Worm (Caenorhabditis elegans): ENCODE measurements around the gene nspe-4.

The nspe-4 gene

ce11 chrII:12606900-12607299, 5.4 kb upstream of the nspe-4 start, which contains the start of gene Y38E10A.8:
Gene Y38E10A.8, plus strand, starts transcription at chrII:12607200.
- TF ChIP-seq lin-39 (tag; optimal IDR thresholded peaks at IDR 0.05) (no peak), dpl-1 (GFP tag; optimal IDR thresholded peaks at IDR 0.05) (no peak), dsc-1 (tag; optimal IDR thresholded peaks at IDR 0.05) (peak; percentile 19)

ce11 chrII:12608653-12609052, 3.7 kb upstream of the nspe-4 start, which contains the start of gene Y38E10A.9:
Gene Y38E10A.9, plus strand, starts transcription at chrII:12608953.
- TF ChIP-seq pqm-1 (tag; optimal IDR thresholded peaks at IDR 0.05) (no peak), lin-14 (GFP tag; optimal IDR thresholded peaks at IDR 0.05) (no peak), lin-35 (GFP tag; optimal IDR thresholded peaks at IDR 0.05) (no peak), rnt-1 (tag; optimal IDR thresholded peaks at IDR 0.05) (no peak), C16A3.4 (tag; optimal IDR thresholded peaks at IDR 0.05) (no peak), fkh-4 (tag; optimal IDR thresholded peaks at IDR 0.05; ENCODE audit: borderline replicate concordance) (no peak), lsy-2 (tag; optimal IDR thresholded peaks at IDR 0.05) (no peak)

ce11 chrII:12615413-12615812, 3.1 kb downstream of the nspe-4 start:
- TF ChIP-seq egl-13 (tag; optimal IDR thresholded peaks at IDR 0.05) (no peak), ceh-8 (GFP tag; optimal IDR thresholded peaks at IDR 0.05) (no peak), hpl-2 (GFP tag; optimal IDR thresholded peaks at IDR 0.05) (no peak), snu-23 (GFP tag; optimal IDR thresholded peaks at IDR 0.05) (peak; percentile 32), sox-4 (tag; optimal IDR thresholded peaks at IDR 0.05) (no peak), mef-2 (tag; optimal IDR thresholded peaks at IDR 0.05) (no peak), pqm-1 (tag; optimal IDR thresholded peaks at IDR 0.05) (no peak), unc-130 (tag; optimal IDR thresholded peaks at IDR 0.05) (no peak), snpc-4 (tag; optimal IDR thresholded peaks at IDR 0.05) (no peak), efl-3 (GFP tag; optimal IDR thresholded peaks at IDR 0.05) (no peak), pag-3 (tag; optimal IDR thresholded peaks at IDR 0.05; ENCODE audit: borderline replicate concordance, insufficient read depth) (no peak), C16A3.4 (tag; optimal IDR thresholded peaks at IDR 0.05) (no peak), lin-39 (tag; optimal IDR thresholded peaks at IDR 0.05) (no peak), lin-35 (GFP tag; optimal IDR thresholded peaks at IDR 0.05) (peak in 1 of 2 experiments; percentile 36), alr-1 (tag; optimal IDR thresholded peaks at IDR 0.05; ENCODE audit: borderline replicate concordance) (no peak), ceh-88 (GFP tag; IDR thresholded peaks at IDR 0.05) (no peak), ceh-63 (GFP tag; optimal IDR thresholded peaks at IDR 0.05) (no peak), fos-1 (tag; optimal IDR thresholded peaks at IDR 0.05) (no peak), pax-3 (tag; optimal IDR thresholded peaks at IDR 0.05) (no peak), unc-86 (tag; optimal IDR thresholded peaks at IDR 0.05) (no peak), elt-2 (tag; optimal IDR thresholded peaks at IDR 0.05) (no peak), Y116A8C.19 (tag; optimal IDR thresholded peaks at IDR 0.05; ENCODE audit: borderline replicate concordance) (no peak), hlh-4 (tag; optimal IDR thresholded peaks at IDR 0.05) (no peak), dpl-1 (GFP tag; optimal IDR thresholded peaks at IDR 0.05) (no peak), unc-98 (GFP tag; IDR thresholded peaks at IDR 0.05) (no peak), nhr-20 (tag; optimal IDR thresholded peaks at IDR 0.05) (peak; percentile 80), fkh-8 (tag; optimal IDR thresholded peaks at IDR 0.05) (no peak), ets-5 (GFP tag; IDR thresholded peaks at IDR 0.05) (no peak), lin-14 (GFP tag; optimal IDR thresholded peaks at IDR 0.05) (peak; percentile 36), unc-62 (GFP tag; optimal IDR thresholded peaks at IDR 0.05) (no peak), C34B4.2 (tag; optimal IDR thresholded peaks at IDR 0.05) (no peak), lsy-2 (tag; optimal IDR thresholded peaks at IDR 0.05) (no peak), nhr-71 (tag; optimal IDR thresholded peaks at IDR 0.05) (no peak), ceh-82 (tag; optimal IDR thresholded peaks at IDR 0.05) (no peak), sptf-1 (tag; optimal IDR thresholded peaks at IDR 0.05) (no peak), ceh-90 (tag; optimal IDR thresholded peaks at IDR 0.05) (no peak), nhr-28 (tag; optimal IDR thresholded peaks at IDR 0.05) (no peak), lin-15B (tag; optimal IDR thresholded peaks at IDR 0.05) (no peak), swsn-7 (tag; optimal IDR thresholded peaks at IDR 0.05) (no peak), hlh-17 (GFP tag; optimal IDR thresholded peaks at IDR 0.05; ENCODE audit: borderline replicate concordance) (no peak), mab-9 (GFP tag; IDR thresholded peaks at IDR 0.05) (no peak), mdl-1 (tag; optimal IDR thresholded peaks at IDR 0.05) (peak in 1 of 2 experiments; percentile 42), dsc-1 (tag; optimal IDR thresholded peaks at IDR 0.05) (no peak), jun-1 (tag; optimal IDR thresholded peaks at IDR 0.05) (no peak), lir-3 (tag; optimal IDR thresholded peaks at IDR 0.05; ENCODE audit: poor library complexity) (no peak)

Data from whole organism, L1 larva.